Worm (Caenorhabditis elegans) whole organism, L3 larva: ENCODE results near the gene Y46G5A.47.

ENCODE experiments used
- R02D3.7 ChIP-seq: fragments of 150-350 bp; optimal IDR thresholded peaks from 2 replicates; lab custom pipeline; 2014; ENCODE audit warnings: missing biosample characterization, missing genetic modification characterization
- daf-12 ChIP-seq: fragments of 150-350 bp; optimal IDR thresholded peaks from 2 replicates; lab custom pipeline; 2014; ENCODE audit warnings: missing biosample characterization, missing genetic modification reagents, missing genetic modification characterization
- nhr-28 ChIP-seq: fragments of 150-350 bp; optimal IDR thresholded peaks from 2 replicates; lab custom pipeline; 2014; ENCODE audit warnings: missing biosample characterization, missing genetic modification characterization
- nhr-76 ChIP-seq: fragments of 150-350 bp; sonication (generic microtip); optimal IDR thresholded peaks from 5 replicates; lab custom pipeline; 2014; ENCODE audit warnings: missing biosample characterization, missing genetic modification characterization
- ztf-11 ChIP-seq: fragments of 150-350 bp; optimal IDR thresholded peaks from 2 replicates; lab custom pipeline; 2014; ENCODE audit warnings: missing biosample characterization, missing genetic modification characterization
- ztf-4 ChIP-seq: fragments of 150-350 bp; optimal IDR thresholded peaks from 2 replicates; lab custom pipeline; 2014; ENCODE audit warnings: missing biosample characterization, missing genetic modification characterization

DNA sequence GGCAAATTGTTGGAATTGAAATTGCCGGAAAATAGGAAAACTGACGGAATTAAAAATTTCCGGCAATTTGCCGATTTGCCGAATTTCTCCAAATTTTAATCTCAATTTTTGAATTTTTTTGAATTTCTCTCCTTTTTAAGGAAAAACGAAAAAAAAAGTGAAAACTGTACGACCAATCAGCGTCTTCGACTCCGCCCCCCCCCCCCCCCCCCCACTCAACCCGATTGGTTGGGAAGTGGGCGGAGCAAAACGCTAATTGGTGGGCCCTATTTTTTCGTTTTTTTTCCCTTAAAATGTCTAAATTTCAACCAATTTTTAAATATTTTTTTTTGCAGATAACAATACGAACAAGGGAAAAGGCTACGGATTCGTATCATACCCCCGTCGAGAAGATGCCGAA, 35.2 kb downstream of the Y46G5A.47 start:
- TF ChIP-seq nhr-28 (tag; lab: Kevin White, UChicago) (no peak), ztf-11 (tag; lab: Kevin White, UChicago) (no peak), daf-12 (tag; lab: Kevin White, UChicago) (no peak), ztf-4 (no peak), R02D3.7 (tag; lab: Kevin White, UChicago) (no peak), nhr-76 (no peak)
